Worm (Caenorhabditis elegans) whole organism, early embryonic: ENCODE results near the gene dct-6.

Experiments used
- B0310.2 ChIP-seq: sonication (generic microtip); optimal IDR thresholded peaks from 2 replicates; lab custom pipeline; 2016; ENCODE audit warnings: mild to moderate bottlenecking, missing genetic modification characterization, missing compliant biosample characterization
- F13C5.2 ChIP-seq: sonication (generic microtip); optimal IDR thresholded peaks from 2 replicates; lab custom pipeline; 2017; ENCODE audit warnings: mild to moderate bottlenecking, missing genetic modification characterization, inconsistent platforms, missing compliant biosample characterization
- aly-1 ChIP-seq: sonication (generic microtip); optimal IDR thresholded peaks from 2 replicates; lab custom pipeline; 2016; ENCODE audit warnings: missing genetic modification characterization, missing compliant biosample characterization
- ama-1 ChIP-seq: fragments of 150-350 bp; optimal IDR thresholded peaks from 2 replicates; lab custom pipeline; 2014
- ceh-13 ChIP-seq: fragments of 200-800 bp; sonication (Bioruptor generic); optimal IDR thresholded peaks from 2 replicates; lab custom pipeline; 2018; ENCODE audit warnings: mild to moderate bottlenecking, missing genetic modification characterization, missing compliant biosample characterization
- ceh-36 ChIP-seq: sonication (generic microtip); optimal IDR thresholded peaks from 2 replicates; lab custom pipeline; 2016; ENCODE audit warnings: missing genetic modification characterization, inconsistent platforms, missing compliant biosample characterization
- ets-7 ChIP-seq: sonication (generic microtip); optimal IDR thresholded peaks from 2 replicates; lab custom pipeline; 2016; ENCODE audit warnings: missing genotype, missing genetic modification characterization, missing compliant biosample characterization
- flt-1 ChIP-seq: fragments of 200-800 bp; sonication (Bioruptor generic); IDR thresholded peaks from 2 replicates; pipeline ENCODE4 v1.3.6; 2022; ENCODE audit warnings: missing genetic modification characterization, missing compliant biosample characterization
- hmbx-1 ChIP-seq: sonication (generic microtip); optimal IDR thresholded peaks from 2 replicates; lab custom pipeline; 2016; ENCODE audit warnings: mild to moderate bottlenecking, missing genetic modification characterization, missing compliant biosample characterization
- hmg-4 ChIP-seq: fragments of 200-800 bp; sonication (Bioruptor generic); optimal IDR thresholded peaks from 2 replicates; lab custom pipeline; 2018; ENCODE audit warnings: mild to moderate bottlenecking, missing genetic modification characterization, missing compliant biosample characterization
- hnd-1 ChIP-seq: sonication (generic microtip); optimal IDR thresholded peaks from 2 replicates; lab custom pipeline; 2016; ENCODE audit warnings: missing genetic modification characterization, missing compliant biosample characterization
- pes-1 ChIP-seq: fragments of 200-800 bp; sonication (Bioruptor generic); IDR thresholded peaks from 2 replicates; pipeline ENCODE4 v1.3.6; 2022; ENCODE audit warnings: missing genetic modification reagents, missing genetic modification characterization, missing compliant biosample characterization
- scrt-1 ChIP-seq: fragments of 200-800 bp; sonication (Bioruptor generic); IDR thresholded peaks from 2 replicates; pipeline ENCODE4 v1.3.6; 2022; ENCODE audit warnings: missing genetic modification characterization, missing compliant biosample characterization
- sea-1 ChIP-seq: fragments of 200-800 bp; sonication (Bioruptor generic); conservative IDR thresholded peaks from 2 replicates; pipeline ENCODE4 v1.3.6; 2022; ENCODE audit warnings: missing genetic modification characterization, missing compliant biosample characterization
- tbx-11 ChIP-seq: fragments of 200-800 bp; sonication (Bioruptor generic); IDR thresholded peaks from 2 replicates; pipeline ENCODE4 v1.3.6; 2022; ENCODE audit warnings: missing genetic modification characterization, missing compliant biosample characterization
- tbx-37 ChIP-seq: fragments of 200-800 bp; sonication (Bioruptor generic); conservative IDR thresholded peaks from 2 replicates; pipeline ENCODE4 v1.3.6; 2022; ENCODE audit warnings: missing genetic modification reagents, missing genetic modification characterization, missing compliant biosample characterization
- tra-4 ChIP-seq: sonication (generic microtip); optimal IDR thresholded peaks from 2 replicates; lab custom pipeline; 2017; ENCODE audit warnings: missing genetic modification characterization, missing compliant biosample characterization

The dct-6 gene

DNA sequence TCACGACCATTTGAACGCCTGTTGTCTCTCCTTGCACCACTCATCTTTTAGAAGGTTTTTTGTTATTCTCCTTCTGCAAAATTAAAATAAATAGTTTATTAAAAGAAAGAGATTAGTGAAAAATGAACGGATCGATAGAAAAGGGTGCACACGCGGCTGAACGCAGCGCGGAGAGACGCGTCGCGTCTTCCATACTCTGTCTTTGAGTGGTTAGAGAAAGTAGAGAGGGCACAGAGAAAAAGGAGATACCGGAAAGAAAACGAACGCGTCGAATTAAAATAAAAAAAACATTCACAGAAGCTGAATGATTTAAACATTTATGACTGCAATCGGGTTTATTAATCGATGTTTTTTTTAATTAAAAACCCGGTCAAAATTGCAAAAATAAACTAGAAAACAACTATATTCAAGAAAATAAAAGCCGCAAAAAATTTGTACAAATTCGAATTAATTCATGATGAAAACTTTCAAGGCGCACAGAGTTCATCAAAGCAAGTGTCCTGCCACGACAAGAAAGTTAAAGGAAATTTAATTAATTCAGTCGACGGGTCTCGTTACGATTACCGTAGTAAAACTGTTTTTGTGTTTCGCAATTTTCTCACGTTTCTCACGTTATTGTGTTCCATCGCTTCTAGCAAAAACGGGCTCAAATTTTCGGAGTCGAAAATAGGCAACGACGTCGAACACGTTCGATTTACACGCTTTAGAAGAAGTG, 7.9 kb upstream of the dct-6 start, which contains the start of the genes nono-1 and nop-1:
nono-1 (minus strand) TSS at position 75 of the 715 bp plus-strand sequence.
nop-1 (plus strand) TSS at position 551 of the 715 bp plus-strand sequence.
- no peak for TF ChIP-seq hnd-1 (tag; lab: Kevin White, UChicago)
- peak; percentile 2 for TF ChIP-seq F13C5.2 (tag; lab: Kevin White, UChicago)
- TF ChIP-seq hmg-4, result peak; percentile 49

ce11 chrIII:5959049-5959448, 7.2 kb upstream of the dct-6 start:
- TF ChIP-seq aly-1 (tag; lab: Kevin White, UChicago), result no peak
- TF ChIP-seq pes-1 (GFP tag; lab: Robert Waterston, UW), result no peak
- no peak for TF ChIP-seq sea-1 (GFP tag; lab: Robert Waterston, UW)
- TF ChIP-seq ama-1 (lab: Kevin White, UChicago), result no peak
- TF ChIP-seq scrt-1, result no peak
- TF ChIP-seq tra-4 (tag; lab: Kevin White, UChicago), result no peak
- no peak for TF ChIP-seq ets-7 (tag; lab: Kevin White, UChicago)
- no peak for TF ChIP-seq F13C5.2 (tag; lab: Kevin White, UChicago)
- TF ChIP-seq ceh-36 (tag; lab: Kevin White, UChicago), result no peak
- no peak for TF ChIP-seq hmg-4
- no peak for TF ChIP-seq ceh-13 (GFP tag; lab: Kevin White, UChicago)
- TF ChIP-seq flt-1 (GFP tag; lab: Robert Waterston, UW), result no peak
- no peak for TF ChIP-seq tbx-37
- no peak for TF ChIP-seq hnd-1 (tag; lab: Kevin White, UChicago)

ce11 chrIII:5961560-5961959, 4.7 kb upstream of the dct-6 start:
- no peak for TF ChIP-seq tra-4 (tag; lab: Kevin White, UChicago)
- TF ChIP-seq tbx-37, result no peak
- TF ChIP-seq hnd-1 (tag; lab: Kevin White, UChicago), result no peak
- TF ChIP-seq tbx-11 (GFP tag; lab: Robert Waterston, UW), result no peak
- TF ChIP-seq aly-1 (tag; lab: Kevin White, UChicago), result no peak
- TF ChIP-seq scrt-1, result no peak
- no peak for TF ChIP-seq ceh-36 (tag; lab: Kevin White, UChicago)
- no peak for TF ChIP-seq B0310.2 (tag; lab: Kevin White, UChicago)
- TF ChIP-seq hmg-4, result no peak
- TF ChIP-seq hmbx-1 (tag; lab: Kevin White, UChicago), result no peak
- no peak for TF ChIP-seq sea-1 (GFP tag; lab: Robert Waterston, UW)
- no peak for TF ChIP-seq F13C5.2 (tag; lab: Kevin White, UChicago)

DNA sequence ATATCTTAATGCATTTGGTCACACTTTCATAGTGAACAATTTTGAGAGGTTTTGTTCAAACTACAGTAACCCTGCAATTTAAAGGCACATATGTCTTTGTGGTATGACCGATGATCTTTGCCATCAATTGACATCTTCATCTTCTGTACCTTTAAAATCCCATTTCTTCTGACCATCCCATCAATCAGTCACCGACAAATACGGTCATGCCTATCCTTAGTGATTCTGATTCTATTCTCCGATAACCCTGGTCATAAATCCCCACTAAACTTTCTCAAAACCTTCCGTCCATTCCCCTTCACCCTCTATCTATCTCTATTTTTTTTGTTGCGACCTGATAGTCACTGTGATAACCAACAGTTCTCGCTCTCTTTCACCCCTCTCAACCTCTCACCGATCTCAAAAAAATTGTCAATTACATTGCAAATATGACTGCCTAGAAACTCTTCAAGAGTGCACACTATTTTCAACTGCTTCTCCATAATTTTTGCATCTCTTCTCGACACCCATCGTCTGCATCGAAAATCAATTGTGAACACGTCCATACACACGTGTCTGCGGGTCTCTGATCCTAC, 2.1 kb upstream of the dct-6 start:
- no peak for TF ChIP-seq tra-4 (tag; lab: Kevin White, UChicago)
- no peak for TF ChIP-seq ama-1 (lab: Kevin White, UChicago)
- no peak for TF ChIP-seq flt-1 (GFP tag; lab: Robert Waterston, UW)
- no peak for TF ChIP-seq aly-1 (tag; lab: Kevin White, UChicago)
- TF ChIP-seq B0310.2 (tag; lab: Kevin White, UChicago), result no peak
- no peak for TF ChIP-seq hmbx-1 (tag; lab: Kevin White, UChicago)
- TF ChIP-seq F13C5.2 (tag; lab: Kevin White, UChicago), result no peak
- TF ChIP-seq hmg-4, result no peak
- no peak for TF ChIP-seq scrt-1

DNA sequence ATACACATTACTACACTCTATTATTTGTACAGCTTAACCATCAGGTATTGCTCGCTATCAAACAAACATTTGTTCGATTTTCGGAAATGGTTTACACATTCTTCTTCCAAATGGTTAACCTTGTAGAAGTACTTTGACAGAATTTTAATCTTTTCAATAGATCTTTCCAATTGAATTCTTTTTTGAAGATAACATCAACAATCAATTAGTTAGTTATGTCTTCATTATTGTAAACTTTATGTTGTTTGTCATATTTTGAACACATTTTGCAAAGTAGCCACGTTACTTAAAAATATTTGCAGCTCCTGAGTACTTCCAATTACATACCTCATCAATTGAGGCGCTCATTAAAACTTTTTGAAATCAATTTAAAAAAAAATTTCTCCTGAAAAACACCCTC, 845 bp upstream of the dct-6 start:
- TF ChIP-seq hmg-4, result no peak
- no peak for TF ChIP-seq hmbx-1 (tag; lab: Kevin White, UChicago)
- no peak for TF ChIP-seq F13C5.2 (tag; lab: Kevin White, UChicago)
- TF ChIP-seq hnd-1 (tag; lab: Kevin White, UChicago), result no peak
- TF ChIP-seq tra-4 (tag; lab: Kevin White, UChicago), result no peak
- no peak for TF ChIP-seq ets-7 (tag; lab: Kevin White, UChicago)
- no peak for TF ChIP-seq tbx-11 (GFP tag; lab: Robert Waterston, UW)
- TF ChIP-seq scrt-1, result no peak
- no peak for TF ChIP-seq sea-1 (GFP tag; lab: Robert Waterston, UW)
- TF ChIP-seq flt-1 (GFP tag; lab: Robert Waterston, UW), result no peak
- TF ChIP-seq ceh-13 (GFP tag; lab: Kevin White, UChicago), result no peak
- TF ChIP-seq pes-1 (GFP tag; lab: Robert Waterston, UW), result no peak
- no peak for TF ChIP-seq tbx-37
- TF ChIP-seq ceh-36 (tag; lab: Kevin White, UChicago), result no peak
- no peak for TF ChIP-seq B0310.2 (tag; lab: Kevin White, UChicago)
- TF ChIP-seq ama-1 (lab: Kevin White, UChicago), result no peak
- TF ChIP-seq aly-1 (tag; lab: Kevin White, UChicago), result no peak

DNA sequence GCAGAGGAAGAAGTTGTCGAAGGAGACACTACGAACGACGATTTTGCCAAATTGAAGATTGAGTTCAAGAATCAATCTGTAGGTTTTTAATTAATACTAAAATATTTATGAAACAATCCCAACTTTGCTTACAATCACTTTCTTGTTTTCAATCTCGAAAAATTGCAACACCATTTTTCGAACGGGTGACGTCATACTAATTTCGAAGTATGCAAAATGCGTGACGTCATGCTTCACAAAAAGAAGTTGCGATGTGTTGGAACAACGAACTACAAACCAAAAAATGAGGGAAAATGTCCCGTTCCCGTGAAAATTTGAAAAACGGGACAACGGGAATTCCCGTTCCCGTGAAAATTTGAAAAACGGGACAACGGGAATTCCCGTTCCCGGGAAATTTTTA, 1.4 kb downstream of the dct-6 start:
- TF ChIP-seq ceh-13 (GFP tag; lab: Kevin White, UChicago), result no peak
- TF ChIP-seq scrt-1, result no peak
- no peak for TF ChIP-seq hmbx-1 (tag; lab: Kevin White, UChicago)

- TF ChIP-seq flt-1 (GFP tag; lab: Robert Waterston, UW), result no peak
- no peak for TF ChIP-seq hnd-1 (tag; lab: Kevin White, UChicago)
- TF ChIP-seq scrt-1, result no peak
- no peak for TF ChIP-seq ets-7 (tag; lab: Kevin White, UChicago)
- no peak for TF ChIP-seq tbx-37
- TF ChIP-seq ama-1 (lab: Kevin White, UChicago), result no peak
- TF ChIP-seq sea-1 (GFP tag; lab: Robert Waterston, UW), result no peak
- no peak for TF ChIP-seq aly-1 (tag; lab: Kevin White, UChicago)
- TF ChIP-seq ceh-13 (GFP tag; lab: Kevin White, UChicago), result no peak
- TF ChIP-seq B0310.2 (tag; lab: Kevin White, UChicago), result no peak
- TF ChIP-seq pes-1 (GFP tag; lab: Robert Waterston, UW), result no peak
- TF ChIP-seq tbx-11 (GFP tag; lab: Robert Waterston, UW), result no peak
- TF ChIP-seq ceh-36 (tag; lab: Kevin White, UChicago), result no peak
- TF ChIP-seq hmg-4, result no peak
- no peak for TF ChIP-seq tra-4 (tag; lab: Kevin White, UChicago)
- TF ChIP-seq F13C5.2 (tag; lab: Kevin White, UChicago), result no peak
- TF ChIP-seq hmbx-1 (tag; lab: Kevin White, UChicago), result no peak
Measured at ce11 chrIII:5975005-5975730, 9.0 kb downstream of the dct-6 start, which contains the start of gene mlp-1. Gene mlp-1, minus strand, starts transcription at chrIII:5975055.
